Worm (Caenorhabditis elegans) whole organism, L1 larva: ENCODE data around the gene dtmk-1.

ENCODE experiments used
- C04F5.9 ChIP-seq: sonication (generic microtip); optimal IDR thresholded peaks from 2 replicates; lab custom pipeline; 2016; ENCODE audit warnings: missing genetic modification characterization, missing compliant biosample characterization
- C34B4.2 ChIP-seq: sonication (generic microtip); optimal IDR thresholded peaks from 2 replicates; lab custom pipeline; 2017; ENCODE audit warnings: mild to moderate bottlenecking, missing genetic modification characterization, missing compliant biosample characterization
- alr-1 ChIP-seq: fragments of 200-800 bp; sonication (Bioruptor generic); optimal IDR thresholded peaks from 2 replicates; lab custom pipeline; 2018; ENCODE audit warnings: borderline replicate concordance, mild to moderate bottlenecking, missing genetic modification characterization, missing compliant biosample characterization
- ama-1 ChIP-seq: fragments of 150-350 bp; optimal IDR thresholded peaks from 2 replicates; lab custom pipeline; 2014
- blmp-1 ChIP-seq: fragments of 150-350 bp; optimal IDR thresholded peaks from 2 replicates; lab custom pipeline; 2014; ENCODE audit warnings: missing biosample characterization, missing genetic modification characterization
- ceh-8 ChIP-seq: fragments of 200-800 bp; sonication (Bioruptor generic); optimal IDR thresholded peaks from 2 replicates; lab custom pipeline; 2018; ENCODE audit warnings: mild to moderate bottlenecking, missing genetic modification characterization, moderate library complexity, missing compliant biosample characterization
- ceh-82 ChIP-seq, 3 experiments: fragments of 150-350 bp in 1 of 3; sonication (generic microtip) in 2 of 3; optimal IDR thresholded peaks; 2 replicates each; lab custom pipeline; 2014 to 2017; ENCODE audit warnings: missing biosample characterization in 3 of 3, missing genetic modification characterization in 3 of 3
- ceh-90 ChIP-seq: sonication (generic microtip); optimal IDR thresholded peaks from 2 replicates; lab custom pipeline; 2016; ENCODE audit warnings: missing genetic modification characterization, missing compliant biosample characterization
- dpl-1 ChIP-seq, 3 experiments: fragments of 150-350 bp in 2 of 3; sonication (generic microtip) in 1 of 3; optimal IDR thresholded peaks; 2 replicates each; lab custom pipeline; 2014 to 2017; ENCODE audit warnings: missing biosample characterization in 3 of 3, missing genetic modification characterization in 3 of 3, missing genetic modification reagents in 3 of 3
- dsc-1 ChIP-seq: sonication (generic microtip); optimal IDR thresholded peaks from 2 replicates; lab custom pipeline; 2016; ENCODE audit warnings: mild to moderate bottlenecking, missing genetic modification characterization, missing compliant biosample characterization
- efl-1 ChIP-seq, 4 experiments: fragments of 150-350 bp; optimal IDR thresholded peaks in 3 of 4; peaks in 1 of 4; 1 replicate in 1 of 4; 2 replicates in 3 of 4; lab custom pipeline; 2014; ENCODE audit warnings: missing biosample characterization in 2 of 4, missing genetic modification characterization in 2 of 4, missing genetic modification reagents in 2 of 4
- egl-27 ChIP-seq, 2 experiments: fragments of 150-350 bp in 1 of 2; sonication (generic microtip); optimal IDR thresholded peaks; 3 replicates each; lab custom pipeline; 2017 to 2018; ENCODE audit warnings: missing biosample characterization in 2 of 2, missing genetic modification characterization in 2 of 2, missing genetic modification reagents in 2 of 2
- fkh-8 ChIP-seq: sonication (generic microtip); optimal IDR thresholded peaks from 2 replicates; lab custom pipeline; 2016; ENCODE audit warnings: mild to moderate bottlenecking, missing genetic modification characterization, missing compliant biosample characterization
- fos-1 ChIP-seq: fragments of 150-350 bp; optimal IDR thresholded peaks from 2 replicates; lab custom pipeline; 2014; ENCODE audit warnings: missing biosample characterization, missing genetic modification characterization
- hlh-17 ChIP-seq: fragments of 200-800 bp; sonication (Bioruptor generic); optimal IDR thresholded peaks from 2 replicates; lab custom pipeline; 2018; ENCODE audit warnings: missing genetic modification characterization, mild to moderate bottlenecking, missing compliant biosample characterization, moderate library complexity, borderline replicate concordance
- hlh-4 ChIP-seq: sonication (generic microtip); optimal IDR thresholded peaks from 2 replicates; lab custom pipeline; 2016; ENCODE audit warnings: mild to moderate bottlenecking, missing genetic modification characterization, missing compliant biosample characterization
- hpl-2 ChIP-seq: fragments of 150-350 bp; optimal IDR thresholded peaks from 2 replicates; lab custom pipeline; 2014; ENCODE audit warnings: missing biosample characterization, missing genetic modification reagents, missing genetic modification characterization
- irx-1 ChIP-seq: sonication (generic microtip); optimal IDR thresholded peaks from 2 replicates; lab custom pipeline; 2016; ENCODE audit warnings: missing genetic modification characterization, missing compliant biosample characterization
- isw-1 ChIP-seq: fragments of 200-800 bp; sonication (Bioruptor generic); IDR thresholded peaks from 2 replicates; pipeline ENCODE4 v1.3.6; 2022; ENCODE audit warnings: missing genetic modification characterization, missing compliant biosample characterization
- lin-15B ChIP-seq: fragments of 150-350 bp; sonication (generic microtip); optimal IDR thresholded peaks from 3 replicates; lab custom pipeline; 2014; ENCODE audit warnings: missing biosample characterization, missing genetic modification characterization
- lin-35 ChIP-seq, 2 experiments: fragments of 150-350 bp; optimal IDR thresholded peaks; 2 replicates each; lab custom pipeline; 2014; ENCODE audit warnings: missing biosample characterization in 2 of 2, missing genetic modification characterization in 2 of 2, missing genetic modification reagents in 2 of 2
- lin-39 ChIP-seq: fragments of 150-350 bp; optimal IDR thresholded peaks from 2 replicates; lab custom pipeline; 2014; ENCODE audit warnings: missing biosample characterization, missing genetic modification reagents, missing genetic modification characterization
- lir-3 ChIP-seq: sonication (generic microtip); optimal IDR thresholded peaks from 2 replicates; lab custom pipeline; 2016; ENCODE audit warnings: mild to moderate bottlenecking, missing genetic modification characterization, moderate library complexity, missing compliant biosample characterization; ENCODE audit not compliant: poor library complexity
- lsy-2 ChIP-seq, 2 experiments: fragments of 150-350 bp; optimal IDR thresholded peaks; 2 replicates each; lab custom pipeline; 2014; ENCODE audit warnings: missing biosample characterization in 2 of 2, missing genetic modification characterization in 2 of 2
- mab-9 ChIP-seq: fragments of 200-800 bp; sonication (Bioruptor generic); IDR thresholded peaks from 2 replicates; pipeline ENCODE4 v1.3.6; 2022; ENCODE audit warnings: missing genetic modification reagents, missing genetic modification characterization, missing compliant biosample characterization
- mdl-1 ChIP-seq, 2 experiments: fragments of 150-350 bp; optimal IDR thresholded peaks; 2 replicates each; lab custom pipeline; 2014 to 2017; ENCODE audit warnings: missing biosample characterization in 2 of 2, missing genetic modification characterization in 2 of 2, inconsistent platforms in 1 of 2
- mef-2 ChIP-seq: fragments of 150-350 bp; optimal IDR thresholded peaks from 2 replicates; lab custom pipeline; 2014; ENCODE audit warnings: missing biosample characterization, missing genetic modification characterization
- nhr-19 ChIP-seq: fragments of 200-800 bp; sonication (Bioruptor generic); conservative IDR thresholded peaks from 2 replicates; pipeline ENCODE4 v1.3.6; 2022; ENCODE audit warnings: missing genetic modification characterization, missing compliant biosample characterization
- nhr-28 ChIP-seq: fragments of 150-350 bp; optimal IDR thresholded peaks from 2 replicates; lab custom pipeline; 2014; ENCODE audit warnings: missing biosample characterization, missing genetic modification characterization
- nhr-47 ChIP-seq: sonication (generic microtip); optimal IDR thresholded peaks from 2 replicates; lab custom pipeline; 2016; ENCODE audit warnings: mild to moderate bottlenecking, missing genetic modification characterization, moderate library complexity, missing compliant biosample characterization
- nhr-71 ChIP-seq: sonication (generic microtip); optimal IDR thresholded peaks from 2 replicates; lab custom pipeline; 2016; ENCODE audit warnings: mild to moderate bottlenecking, missing genetic modification characterization, moderate library complexity, missing compliant biosample characterization
- nhr-76 ChIP-seq: sonication (generic microtip); optimal IDR thresholded peaks from 2 replicates; lab custom pipeline; 2017; ENCODE audit warnings: missing biosample characterization, missing genetic modification characterization
- nhr-77 ChIP-seq: fragments of 150-350 bp; optimal IDR thresholded peaks from 2 replicates; lab custom pipeline; 2014; ENCODE audit warnings: missing biosample characterization, missing genetic modification characterization
- nhr-84 ChIP-seq: sonication (generic microtip); optimal IDR thresholded peaks from 2 replicates; lab custom pipeline; 2017; ENCODE audit warnings: missing biosample characterization, missing genetic modification characterization
- nhr-85 ChIP-seq: sonication (generic microtip); peaks from one replicate; lab custom pipeline; 2016; ENCODE audit warnings: missing genetic modification characterization, inconsistent platforms, missing compliant biosample characterization
- pag-3 ChIP-seq: sonication (generic microtip); optimal IDR thresholded peaks from 2 replicates; lab custom pipeline; 2017; ENCODE audit warnings: missing genetic modification characterization, mild to moderate bottlenecking, missing compliant biosample characterization, antibody characterized with exemption, borderline replicate concordance; ENCODE audit not compliant: insufficient read depth
- rnt-1 ChIP-seq: sonication (generic microtip); optimal IDR thresholded peaks from 2 replicates; lab custom pipeline; 2016; ENCODE audit warnings: mild to moderate bottlenecking, missing genetic modification characterization, moderate library complexity, missing compliant biosample characterization
- snpc-4 ChIP-seq: fragments of 150-350 bp; optimal IDR thresholded peaks from 2 replicates; lab custom pipeline; 2014; ENCODE audit warnings: missing biosample characterization, missing genetic modification characterization
- snu-23 ChIP-seq: sonication (generic microtip); optimal IDR thresholded peaks from 2 replicates; lab custom pipeline; 2016; ENCODE audit warnings: missing genetic modification characterization, missing compliant biosample characterization
- tbx-2 ChIP-seq: sonication (generic microtip); optimal IDR thresholded peaks from 2 replicates; lab custom pipeline; 2016; ENCODE audit warnings: missing genetic modification characterization, missing compliant biosample characterization
- xbp-1 ChIP-seq: sonication (generic microtip); optimal IDR thresholded peaks from 2 replicates; lab custom pipeline; 2016; ENCODE audit warnings: missing genetic modification characterization, missing compliant biosample characterization
- zip-4 ChIP-seq: fragments of 200-800 bp; sonication (Bioruptor generic); optimal IDR thresholded peaks from 2 replicates; lab custom pipeline; 2018; ENCODE audit warnings: mild to moderate bottlenecking, missing genetic modification characterization, moderate library complexity, missing compliant biosample characterization
- ztf-11 ChIP-seq, 2 experiments: sonication (generic microtip); optimal IDR thresholded peaks; 2 replicates each; lab custom pipeline; 2016 to 2017; ENCODE audit warnings: missing genetic modification characterization in 2 of 2, missing biosample characterization in 1 of 2, missing compliant biosample characterization in 1 of 2
- ztf-4 ChIP-seq: fragments of 150-350 bp; optimal IDR thresholded peaks from 2 replicates; lab custom pipeline; 2014; ENCODE audit warnings: missing biosample characterization, missing genetic modification characterization

dtmk-1 gene

ce11 chrII:9974210-9974609, 7.3 kb upstream of the dtmk-1 start (continued):
- TF ChIP-seq efl-1 (optimal IDR thresholded peaks at IDR 0.05; lab: Kevin White, UChicago): no peak
- TF ChIP-seq efl-1 (GFP tag; optimal IDR thresholded peaks at IDR 0.05 in 1 of 2; lab: Kevin White, UChicago): peak in 1 of 2 experiments; percentile 1
- no peak for TF ChIP-seq hlh-4 (tag; lab: Kevin White, UChicago)
- TF ChIP-seq lir-3: no peak
- TF ChIP-seq nhr-85: peak; percentile 89
- TF ChIP-seq mef-2 (tag; lab: Kevin White, UChicago): no peak
- no peak for TF ChIP-seq mab-9 (GFP tag; lab: Robert Waterston, UW)
- peak in 1 of 2 experiments; percentile 21 for TF ChIP-seq lin-35 (GFP tag; optimal IDR thresholded peaks at IDR 0.05; lab: Kevin White, UChicago)

- TF ChIP-seq efl-1 (optimal IDR thresholded peaks at IDR 0.05; lab: Kevin White, UChicago) (no peak), efl-1 (GFP tag; optimal IDR thresholded peaks at IDR 0.05 in 1 of 2; lab: Kevin White, UChicago) (peak in 1 of 2 experiments; percentile 30), lsy-2 (tag; optimal IDR thresholded peaks at IDR 0.05; lab: Kevin White, UChicago) (peak in 1 of 2 experiments; percentile 38), fkh-8 (tag; lab: Kevin White, UChicago) (no peak), hlh-17 (GFP tag; lab: Kevin White, UChicago) (no peak), zip-4 (GFP tag; lab: Kevin White, UChicago) (no peak), alr-1 (no peak), xbp-1 (no peak), tbx-2 (no peak), ceh-90 (tag; lab: Kevin White, UChicago) (no peak), nhr-28 (tag; lab: Kevin White, UChicago) (no peak), blmp-1 (tag; lab: Kevin White, UChicago) (no peak)
These were observed 3.7 kb upstream of the dtmk-1 start, which contains the start of gene R53.5 for ce11 chrII:9970438-9971092. Gene R53.5, minus strand, starts transcription at chrII:9970488.

- peak; percentile 69 for TF ChIP-seq nhr-47 (tag; lab: Kevin White, UChicago)
- TF ChIP-seq rnt-1: peak; percentile 91
- peak; percentile 48 for TF ChIP-seq nhr-19 (GFP tag; lab: Robert Waterston, UW)
- TF ChIP-seq alr-1: no peak
- TF ChIP-seq C04F5.9: peak; percentile 14
- peak; percentile 80 to 88 for TF ChIP-seq lsy-2 (tag; optimal IDR thresholded peaks at IDR 0.05; lab: Kevin White, UChicago)
- TF ChIP-seq lin-35 (GFP tag; optimal IDR thresholded peaks at IDR 0.05; lab: Kevin White, UChicago): peak; percentile 87 to 92
- TF ChIP-seq pag-3 (tag; lab: Kevin White, UChicago): no peak
- TF ChIP-seq nhr-76 (tag; lab: Kevin White, UChicago): no peak
- no peak for TF ChIP-seq ama-1 (lab: Kevin White, UChicago)
- TF ChIP-seq lir-3: peak; percentile 86
- TF ChIP-seq snpc-4 (tag; lab: Kevin White, UChicago): peak; percentile 23
- TF ChIP-seq hpl-2 (GFP tag; lab: Kevin White, UChicago): no peak
- no peak for TF ChIP-seq nhr-28 (tag; lab: Kevin White, UChicago)
- TF ChIP-seq C34B4.2 (tag; lab: Kevin White, UChicago): no peak
- peak; percentile 63 for TF ChIP-seq ceh-90 (tag; lab: Kevin White, UChicago)
- peak; percentile 59 for TF ChIP-seq isw-1 (GFP tag; lab: Robert Waterston, UW)
- peak; percentile 54 for TF ChIP-seq lin-15B (tag; lab: Kevin White, UChicago)
- no peak for TF ChIP-seq fos-1 (tag; lab: Kevin White, UChicago)
- TF ChIP-seq ceh-82 (tag; optimal IDR thresholded peaks at IDR 0.05; lab: Kevin White, UChicago): peak in 2 of 3 experiments; percentile 28 to 48
- TF ChIP-seq nhr-85: peak; percentile 62
- TF ChIP-seq ceh-8 (GFP tag; lab: Kevin White, UChicago): no peak
- TF ChIP-seq dsc-1 (tag; lab: Kevin White, UChicago): peak; percentile 19
- peak; percentile 25 for TF ChIP-seq nhr-77 (tag; lab: Kevin White, UChicago)
- no peak for TF ChIP-seq ztf-4
- TF ChIP-seq ztf-11 (tag; optimal IDR thresholded peaks at IDR 0.05; lab: Kevin White, UChicago): peak in 1 of 2 experiments; percentile 57
- TF ChIP-seq egl-27 (tag; optimal IDR thresholded peaks at IDR 0.05; lab: Kevin White, UChicago): no peak
- no peak for TF ChIP-seq nhr-84 (tag; lab: Kevin White, UChicago)
- TF ChIP-seq hlh-4 (tag; lab: Kevin White, UChicago): no peak
- peak; percentile 75 for TF ChIP-seq snu-23 (GFP tag; lab: Kevin White, UChicago)
- TF ChIP-seq irx-1 (tag; lab: Kevin White, UChicago): peak; percentile 53
- peak in 1 of 2 experiments; percentile 24 for TF ChIP-seq mdl-1 (tag; optimal IDR thresholded peaks at IDR 0.05; lab: Kevin White, UChicago)
- TF ChIP-seq nhr-71 (tag; lab: Kevin White, UChicago): peak; percentile 81
- peak; percentile 79 to 91 (median 83) for TF ChIP-seq dpl-1 (GFP tag; optimal IDR thresholded peaks at IDR 0.05; lab: Kevin White, UChicago)
- no peak for TF ChIP-seq lin-39 (tag; lab: Kevin White, UChicago)
These were observed 1.3 kb upstream of the dtmk-1 start, which contains the start of the genes R53.4 and psf-1 for ce11 chrII:9967999-9968706. Gene R53.4, minus strand, starts transcription at chrII:9968049. Gene psf-1, plus strand, starts transcription at chrII:9968673.
